Fruit fly (Drosophila melanogaster) whole organism, prepupa: Measurements from ENCODE around the gene Gcn2.

Source experiments
- CG9139 ChIP-seq: fragments of 200-800 bp; sonication (Bioruptor generic); optimal IDR thresholded peaks from 3 replicates; lab custom pipeline; 2017; ENCODE audit warnings: missing biosample characterization, mild to moderate bottlenecking, missing genetic modification characterization
- Gug ChIP-seq: fragments of 200-800 bp; sonication (Bioruptor generic); IDR thresholded peaks from 2 replicates; pipeline ENCODE4 v1.3.6; 2022; ENCODE audit warnings: missing biosample characterization, missing genetic modification characterization
- Hr4 ChIP-seq: fragments of 200-800 bp; sonication (Bioruptor generic); optimal IDR thresholded peaks from 3 replicates; lab custom pipeline; 2016; ENCODE audit warnings: missing biosample characterization, missing genetic modification characterization
- Sox102F ChIP-seq: fragments of 200-800 bp; sonication (Bioruptor generic); optimal IDR thresholded peaks from 2 replicates; lab custom pipeline; 2016; ENCODE audit warnings: missing biosample characterization, mild to moderate bottlenecking, missing genetic modification characterization
- pdm3 ChIP-seq: fragments of 200-800 bp; sonication (Bioruptor generic); optimal IDR thresholded peaks from 3 replicates; lab custom pipeline; 2016; ENCODE audit warnings: missing biosample characterization, missing genetic modification characterization

- no peak for TF ChIP-seq Hr4 (GFP tag; lab: Kevin White, UChicago)
- no peak for TF ChIP-seq Gug (GFP tag; lab: Robert Waterston, UW)
- no peak for TF ChIP-seq CG9139
- no peak for TF ChIP-seq Sox102F (GFP tag; lab: Kevin White, UChicago)
- TF ChIP-seq pdm3 (GFP tag; lab: Kevin White, UChicago) = no peak
Observed at dm6 chr3R:31370204-31370603, 25.3 kb upstream of the Gcn2 start.
